Fruit fly (Drosophila melanogaster) whole organism, embryonic: ENCODE data around the gene Mec2.

Experiments
- ATbp ChIP-seq: fragments of 200-800 bp; sonication (Bioruptor generic); optimal IDR thresholded peaks from 2 replicates; lab custom pipeline; 2017; ENCODE audit warnings: missing biosample characterization, mild to moderate bottlenecking, missing genetic modification characterization, missing genetic modification reagents
- BtbVII ChIP-seq: fragments of 200-800 bp; sonication (Bioruptor generic); optimal IDR thresholded peaks from 3 replicates; lab custom pipeline; 2017; ENCODE audit warnings: missing biosample characterization, mild to moderate bottlenecking, missing genetic modification characterization
- CG11093 ChIP-seq: fragments of 200-800 bp; sonication (Bioruptor generic); IDR thresholded peaks from 3 replicates; pipeline ENCODE4 v1.3.6; 2022; ENCODE audit warnings: missing biosample characterization, missing genetic modification characterization
- CG14667 ChIP-seq: fragments of 200-800 bp; sonication (Bioruptor generic); IDR thresholded peaks from 2 replicates; pipeline ENCODE4 v1.3.6; 2022; ENCODE audit warnings: missing biosample characterization, missing genetic modification characterization
- CG15514 ChIP-seq: fragments of 200-800 bp; sonication (Bioruptor generic); optimal IDR thresholded peaks from 3 replicates; lab custom pipeline; 2017; ENCODE audit warnings: missing biosample characterization, missing genetic modification characterization, mild to moderate bottlenecking, moderate library complexity, missing genetic modification reagents
- CG17385 ChIP-seq: fragments of 200-800 bp; sonication (Bioruptor generic); optimal IDR thresholded peaks from 3 replicates; lab custom pipeline; 2018; ENCODE audit warnings: missing biosample characterization, mild to moderate bottlenecking, missing genetic modification characterization
- CG1792 ChIP-seq: fragments of 200-800 bp; sonication (Bioruptor generic); optimal IDR thresholded peaks from 2 replicates; lab custom pipeline; 2016; ENCODE audit warnings: missing biosample characterization, missing genetic modification characterization
- CG2116 ChIP-seq: fragments of 200-800 bp; sonication (Bioruptor generic); optimal IDR thresholded peaks from 3 replicates; lab custom pipeline; 2018; ENCODE audit warnings: missing biosample characterization, mild to moderate bottlenecking, missing genetic modification characterization
- CG30403 ChIP-seq: fragments of 200-800 bp; sonication (Bioruptor generic); optimal IDR thresholded peaks from 3 replicates; lab custom pipeline; 2016; ENCODE audit warnings: missing biosample characterization, missing genetic modification characterization
- CG3163 ChIP-seq: fragments of 200-800 bp; sonication (Bioruptor generic); optimal IDR thresholded peaks from 3 replicates; lab custom pipeline; 2016; ENCODE audit warnings: missing biosample characterization, missing genetic modification characterization
- CG32772 ChIP-seq: fragments of 200-800 bp; sonication (Bioruptor generic); IDR thresholded peaks from 2 replicates; pipeline ENCODE4 v1.3.6; 2022; ENCODE audit warnings: missing biosample characterization, missing genetic modification characterization
- CG42726 ChIP-seq: fragments of 200-800 bp; sonication (Bioruptor generic); IDR thresholded peaks from 2 replicates; pipeline ENCODE4 v1.3.6; 2022; ENCODE audit warnings: missing biosample characterization, missing genetic modification characterization; ENCODE audit not compliant: partially characterized antibody
- CG6254 ChIP-seq: fragments of 200-800 bp; sonication (Bioruptor generic); optimal IDR thresholded peaks from 3 replicates; lab custom pipeline; 2017; ENCODE audit warnings: mild to moderate bottlenecking, missing biosample characterization, missing genetic modification reagents, missing genetic modification characterization
- CG6765 ChIP-seq: fragments of 200-800 bp; sonication (Bioruptor generic); optimal IDR thresholded peaks from 3 replicates; lab custom pipeline; 2017; ENCODE audit warnings: missing biosample characterization, mild to moderate bottlenecking, missing genetic modification characterization
- CG9215 ChIP-seq: fragments of 200-800 bp; sonication (Bioruptor generic); IDR thresholded peaks from 2 replicates; pipeline ENCODE4 v1.3.6; 2022; ENCODE audit warnings: missing biosample characterization, missing genetic modification characterization
- CG9932 ChIP-seq: fragments of 200-800 bp; sonication (Bioruptor generic); IDR thresholded peaks from 2 replicates; pipeline ENCODE4 v1.3.6; 2022; ENCODE audit warnings: missing biosample characterization, missing genetic modification characterization
- Dfd ChIP-seq, 2 experiments: fragments of >200 bp; optimal IDR thresholded peaks; 2 replicates each; lab custom pipeline; 2017; ENCODE audit warnings: missing biosample characterization in 2 of 2, missing genetic modification characterization in 2 of 2
- Dip2 ChIP-seq: fragments of 200-800 bp; sonication (Bioruptor generic); IDR thresholded peaks from 2 replicates; pipeline ENCODE4 v1.3.6; 2022; ENCODE audit warnings: missing biosample characterization, missing genetic modification characterization
- E2f1 ChIP-seq: fragments of 200-800 bp; sonication (Bioruptor generic); IDR thresholded peaks from 2 replicates; pipeline ENCODE4 v1.3.6; 2022; ENCODE audit warnings: missing biosample characterization, missing genetic modification characterization
- HLH4C ChIP-seq: fragments of 200-800 bp; sonication (Bioruptor generic); IDR thresholded peaks from 3 replicates; pipeline ENCODE4 v1.3.6; 2022; ENCODE audit warnings: missing biosample characterization, missing genetic modification characterization; ENCODE audit not compliant: partially characterized antibody
- HLH54F ChIP-seq: fragments of 200-800 bp; sonication (Bioruptor generic); optimal IDR thresholded peaks from 3 replicates; lab custom pipeline; 2016; ENCODE audit warnings: missing biosample characterization, missing genetic modification characterization
- HmgD ChIP-seq: fragments of 200-800 bp; sonication (Bioruptor generic); optimal IDR thresholded peaks from 3 replicates; lab custom pipeline; 2016; ENCODE audit warnings: missing biosample characterization, missing genetic modification characterization
- Hmr ChIP-seq: fragments of 200-800 bp; sonication (Bioruptor generic); optimal IDR thresholded peaks from 3 replicates; lab custom pipeline; 2017; ENCODE audit warnings: mild to moderate bottlenecking, missing biosample characterization, missing genetic modification reagents, missing genetic modification characterization
- Hr51 ChIP-seq, 2 experiments: fragments of 200-800 bp; sonication (Bioruptor generic); optimal IDR thresholded peaks; 2 replicates in 1 of 2; 3 replicates in 1 of 2; lab custom pipeline; 2016 to 2018; ENCODE audit warnings: missing biosample characterization in 2 of 2, missing genetic modification characterization in 2 of 2, mild to moderate bottlenecking in 1 of 2, moderate library complexity in 1 of 2
- Mrtf ChIP-seq: fragments of 200-800 bp; sonication (Bioruptor generic); IDR thresholded peaks from 3 replicates; pipeline ENCODE4 v1.3.6; 2022; ENCODE audit warnings: missing biosample characterization, missing genetic modification characterization
- Nf-YA ChIP-seq: fragments of 200-800 bp; sonication (Bioruptor generic); IDR thresholded peaks from 2 replicates; pipeline ENCODE4 v1.3.6; 2022; ENCODE audit warnings: missing biosample characterization, missing genetic modification characterization
- Nf-YC ChIP-seq: fragments of 200-800 bp; optimal IDR thresholded peaks from 3 replicates; lab custom pipeline; 2019; ENCODE audit warnings: missing biosample characterization, mild to moderate bottlenecking, missing genetic modification characterization, moderate library complexity
- Sox102F ChIP-seq: fragments of 200-800 bp; sonication (Bioruptor generic); optimal IDR thresholded peaks from 2 replicates; lab custom pipeline; 2018; ENCODE audit warnings: missing biosample characterization, mild to moderate bottlenecking, missing genetic modification characterization, moderate library complexity
- Spps ChIP-seq: fragments of 200-800 bp; sonication (Bioruptor generic); optimal IDR thresholded peaks from 2 replicates; lab custom pipeline; 2018; ENCODE audit warnings: missing biosample characterization, mild to moderate bottlenecking, missing genetic modification characterization
- Usf ChIP-seq: fragments of 200-800 bp; sonication (Bioruptor generic); optimal IDR thresholded peaks from 2 replicates; lab custom pipeline; 2017; ENCODE audit warnings: missing genotype, missing biosample characterization, missing genetic modification characterization
- ase ChIP-seq: fragments of 200-800 bp; sonication (Bioruptor generic); IDR thresholded peaks from 3 replicates; pipeline ENCODE4 v1.3.6; 2022; ENCODE audit warnings: missing biosample characterization, missing genetic modification characterization
- chn ChIP-seq: fragments of 200-800 bp; sonication (Bioruptor generic); optimal IDR thresholded peaks from 2 replicates; lab custom pipeline; 2016; ENCODE audit warnings: missing biosample characterization, missing genetic modification characterization
- ci ChIP-seq: fragments of 200-800 bp; sonication (Bioruptor generic); IDR thresholded peaks from 3 replicates; pipeline ENCODE4 v1.3.6; 2022; ENCODE audit warnings: missing biosample characterization, missing genetic modification characterization
- dmrt11E ChIP-seq: fragments of 200-800 bp; sonication (Bioruptor generic); optimal IDR thresholded peaks from 3 replicates; lab custom pipeline; 2018; ENCODE audit warnings: missing biosample characterization, mild to moderate bottlenecking, missing genetic modification characterization, moderate library complexity
- emc ChIP-seq: fragments of 200-800 bp; sonication (Bioruptor generic); optimal IDR thresholded peaks from 2 replicates; lab custom pipeline; 2016; ENCODE audit warnings: missing biosample characterization, missing genetic modification characterization
- ftz-f1 ChIP-seq: fragments of 200-800 bp; sonication (Bioruptor generic); optimal IDR thresholded peaks from 2 replicates; lab custom pipeline; 2016; ENCODE audit warnings: missing biosample characterization, missing genetic modification characterization
- fu2 ChIP-seq: fragments of 200-800 bp; sonication (Bioruptor generic); optimal IDR thresholded peaks from 2 replicates; lab custom pipeline; 2016; ENCODE audit warnings: missing biosample characterization, missing genetic modification characterization
- inv ChIP-seq: fragments of 200-800 bp; sonication (Bioruptor generic); IDR thresholded peaks from 2 replicates; pipeline ENCODE4 v1.3.6; 2022; ENCODE audit warnings: missing biosample characterization, missing genetic modification characterization; ENCODE audit not compliant: partially characterized antibody
- nau ChIP-seq: fragments of 200-800 bp; sonication (Bioruptor generic); optimal IDR thresholded peaks from 3 replicates; lab custom pipeline; 2017; ENCODE audit warnings: missing biosample characterization, mild to moderate bottlenecking, missing genetic modification characterization, missing genetic modification reagents
- nmo ChIP-seq: fragments of 200-800 bp; sonication (Bioruptor generic); optimal IDR thresholded peaks from 2 replicates; lab custom pipeline; 2018; ENCODE audit warnings: missing biosample characterization, mild to moderate bottlenecking, missing genetic modification characterization, moderate library complexity
- odd ChIP-seq: fragments of 200-800 bp; sonication (Bioruptor generic); optimal IDR thresholded peaks from 2 replicates; lab custom pipeline; 2017; ENCODE audit warnings: missing biosample characterization, mild to moderate bottlenecking, missing genetic modification characterization
- pfk ChIP-seq: fragments of 200-800 bp; sonication (Bioruptor generic); optimal IDR thresholded peaks from 2 replicates; lab custom pipeline; 2018; ENCODE audit warnings: missing biosample characterization, mild to moderate bottlenecking, missing genetic modification characterization, moderate library complexity
- ranshi ChIP-seq: fragments of 200-800 bp; sonication (Bioruptor generic); IDR thresholded peaks from 2 replicates; pipeline ENCODE4 v1.3.6; 2022; ENCODE audit warnings: missing biosample characterization, missing genetic modification characterization
- rib ChIP-seq: fragments of 200-800 bp; sonication (Bioruptor generic); IDR thresholded peaks from 2 replicates; pipeline ENCODE4 v1.3.6; 2022; ENCODE audit warnings: missing biosample characterization, missing genetic modification characterization
- scrt ChIP-seq: fragments of 200-800 bp; sonication (Bioruptor generic); optimal IDR thresholded peaks from 2 replicates; lab custom pipeline; 2018; ENCODE audit warnings: missing biosample characterization, mild to moderate bottlenecking, missing genetic modification characterization, moderate library complexity
- sens ChIP-seq: fragments of 200-800 bp; sonication (Bioruptor generic); peaks from one replicate; lab custom pipeline; 2016; ENCODE audit warnings: missing biosample characterization, missing genetic modification characterization
- so ChIP-seq: fragments of 200-800 bp; sonication (Bioruptor generic); IDR thresholded peaks from 3 replicates; pipeline ENCODE4 v1.3.6; 2022; ENCODE audit warnings: missing biosample characterization, missing genetic modification characterization
- toy ChIP-seq: fragments of 200-800 bp; sonication (Bioruptor generic); IDR thresholded peaks from 2 replicates; pipeline ENCODE4 v1.3.6; 2022; ENCODE audit warnings: missing biosample characterization, missing genetic modification characterization
- tx ChIP-seq: fragments of 200-800 bp; sonication (Bioruptor generic); optimal IDR thresholded peaks from 2 replicates; lab custom pipeline; 2016; ENCODE audit warnings: missing biosample characterization, missing genetic modification characterization
- wdn ChIP-seq: fragments of 200-800 bp; sonication (Bioruptor generic); IDR thresholded peaks from 2 replicates; pipeline ENCODE4 v1.3.6; 2022; ENCODE audit warnings: missing biosample characterization, missing genetic modification characterization
- zen ChIP-seq: fragments of 200-800 bp; sonication (Bioruptor generic); optimal IDR thresholded peaks from 3 replicates; lab custom pipeline; 2018; ENCODE audit warnings: missing biosample characterization, mild to moderate bottlenecking, missing genetic modification characterization, moderate library complexity

The Mec2 gene

DNA sequence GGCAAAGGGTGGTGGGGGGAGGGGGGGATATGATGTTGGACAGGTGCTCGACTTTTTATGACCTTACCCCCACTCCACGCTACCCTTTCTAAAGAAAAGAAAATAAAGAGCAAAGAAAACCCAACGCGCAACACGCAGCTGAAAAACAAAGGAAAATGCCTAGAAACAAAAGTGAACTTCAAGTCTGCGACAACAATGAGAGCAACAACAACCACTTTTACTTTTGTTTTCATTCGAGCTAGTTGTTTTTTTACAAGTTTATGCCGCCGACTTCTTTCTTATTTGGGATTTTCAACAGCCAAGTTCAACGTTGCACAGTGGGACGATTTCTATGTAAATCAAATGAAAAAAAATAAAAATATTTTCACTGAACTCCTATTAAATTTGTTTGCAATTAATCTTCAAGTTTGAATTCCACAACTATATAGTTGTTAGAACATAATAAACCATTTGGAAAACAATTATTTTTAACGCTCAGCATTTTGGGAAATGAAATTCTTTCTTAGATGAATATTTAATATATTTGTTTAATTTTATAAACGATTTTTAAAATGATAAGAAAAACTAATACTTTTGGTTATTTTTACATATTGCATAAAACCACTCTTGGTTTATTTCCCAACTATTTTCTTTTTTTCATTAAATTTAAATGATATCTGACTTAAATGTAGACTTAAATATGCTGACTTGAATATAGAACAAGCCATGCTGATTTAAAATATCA, 36.9 kb downstream of the Mec2 start (continued):
- no peak for TF ChIP-seq zen
- no peak for TF ChIP-seq HLH54F (GFP tag; lab: Kevin White, UChicago)
- TF ChIP-seq CG42726 = no peak
- TF ChIP-seq Hmr = peak; percentile 28
- TF ChIP-seq Sox102F (GFP tag; lab: Kevin White, UChicago) = peak; percentile 64
- peak; percentile 46 for TF ChIP-seq sens (GFP tag; lab: Kevin White, UChicago)
- TF ChIP-seq CG9932 (GFP tag; lab: Robert Waterston, UW) = no peak
- no peak for TF ChIP-seq fu2
- no peak for TF ChIP-seq CG3163 (GFP tag; lab: Kevin White, UChicago)
- TF ChIP-seq ci (GFP tag; lab: Robert Waterston, UW) = no peak
- no peak for TF ChIP-seq toy (GFP tag; lab: Robert Waterston, UW)
- no peak for TF ChIP-seq CG15514 (GFP tag; lab: Kevin White, UChicago)
- no peak for TF ChIP-seq emc (GFP tag; lab: Kevin White, UChicago)
- TF ChIP-seq CG2116 (GFP tag; lab: Kevin White, UChicago) = peak; percentile 7
- no peak for TF ChIP-seq Spps (tag; lab: Kevin White, UChicago)
- peak; percentile 61 for TF ChIP-seq nmo (GFP tag; lab: Kevin White, UChicago)
- no peak for TF ChIP-seq Mrtf (GFP tag; lab: Robert Waterston, UW)
- no peak for TF ChIP-seq chn (GFP tag; lab: Kevin White, UChicago)
- TF ChIP-seq tx (GFP tag; lab: Kevin White, UChicago) = no peak
- TF ChIP-seq so (GFP tag; lab: Robert Waterston, UW) = no peak
- no peak for TF ChIP-seq pfk
- TF ChIP-seq CG30403 (GFP tag; lab: Kevin White, UChicago) = peak; percentile 53
- TF ChIP-seq CG6254 (GFP tag; lab: Kevin White, UChicago) = no peak
- TF ChIP-seq E2f1 (GFP tag; lab: Robert Waterston, UW) = no peak
- peak; percentile 38 for TF ChIP-seq CG17385 (GFP tag; lab: Kevin White, UChicago)
- TF ChIP-seq Usf (GFP tag; lab: Kevin White, UChicago) = no peak
- TF ChIP-seq inv = no peak
- no peak for TF ChIP-seq Dip2 (GFP tag; lab: Robert Waterston, UW)
- peak; percentile 8 for TF ChIP-seq ATbp (GFP tag; lab: Kevin White, UChicago)
- peak; percentile 5 for TF ChIP-seq CG6765 (GFP tag; lab: Kevin White, UChicago)
- TF ChIP-seq scrt (GFP tag; lab: Kevin White, UChicago) = no peak
- no peak for TF ChIP-seq CG14667 (GFP tag; lab: Robert Waterston, UW)
- TF ChIP-seq CG9215 (GFP tag; lab: Robert Waterston, UW) = no peak
- no peak for TF ChIP-seq nau (GFP tag; lab: Kevin White, UChicago)
- TF ChIP-seq HLH4C (GFP tag; lab: Robert Waterston, UW) = no peak
- no peak for TF ChIP-seq ranshi (GFP tag; lab: Robert Waterston, UW)
- peak in 1 of 2 experiments; percentile 65 for TF ChIP-seq Hr51 (GFP tag; optimal IDR thresholded peaks at IDR 0.05; lab: Kevin White, UChicago)
- TF ChIP-seq rib (GFP tag; lab: Robert Waterston, UW) = no peak
- TF ChIP-seq CG32772 (GFP tag; lab: Robert Waterston, UW) = no peak
- no peak for TF ChIP-seq Nf-YA (GFP tag; lab: Robert Waterston, UW)
- no peak for TF ChIP-seq HmgD (GFP tag; lab: Kevin White, UChicago)
- TF ChIP-seq wdn (GFP tag; lab: Robert Waterston, UW) = no peak
- TF ChIP-seq dmrt11E (tag; lab: Kevin White, UChicago) = peak; percentile 52
- no peak for TF ChIP-seq Nf-YC (tag; lab: Kevin White, UChicago)
- TF ChIP-seq BtbVII (GFP tag; lab: Kevin White, UChicago) = peak; percentile 3
- peak; percentile 27 for TF ChIP-seq odd (GFP tag; lab: Kevin White, UChicago)
- TF ChIP-seq CG11093 (GFP tag; lab: Robert Waterston, UW) = no peak
- TF ChIP-seq ftz-f1 (GFP tag; lab: Kevin White, UChicago) = no peak
- TF ChIP-seq CG1792 (GFP tag; lab: Kevin White, UChicago) = no peak
- no peak for TF ChIP-seq Dfd (GFP tag; optimal IDR thresholded peaks at IDR 0.05; lab: Kevin White, UChicago)
- TF ChIP-seq ase (GFP tag; lab: Robert Waterston, UW) = no peak
